Worm (Caenorhabditis elegans) whole organism, L2 larva: ENCODE data around the gene aldo-1.

Source experiments
- fos-1 ChIP-seq: fragments of 150-350 bp; optimal IDR thresholded peaks from 2 replicates; lab custom pipeline; 2014; ENCODE audit warnings: missing biosample characterization, missing genetic modification characterization
- peb-1 ChIP-seq: fragments of 150-350 bp; optimal IDR thresholded peaks from 2 replicates; lab custom pipeline; 2014; ENCODE audit warnings: missing biosample characterization, missing genetic modification characterization

ce11 chrIII:13535735-13536390, 28.9 kb downstream of the aldo-1 start:
- TF ChIP-seq peb-1 (tag; lab: Kevin White, UChicago) (no peak), fos-1 (tag; lab: Kevin White, UChicago) (no peak)
